Fruit fly (Drosophila melanogaster): ENCODE results near the gene ninaC.

- no peak for TF ChIP-seq Crg-1 (GFP tag; optimal IDR thresholded peaks at IDR 0.05)
- TF ChIP-seq Clk (GFP tag; optimal IDR thresholded peaks at IDR 0.05): no peak
- no peak for TF ChIP-seq kay (GFP tag; ENCODE audit: borderline replicate concordance)
- no peak for TF ChIP-seq tj (GFP tag; optimal IDR thresholded peaks at IDR 0.05)
- TF ChIP-seq CG11617 (GFP tag; optimal IDR thresholded peaks at IDR 0.05): no peak
- no peak for TF ChIP-seq ovo (GFP tag; optimal IDR thresholded peaks at IDR 0.05)
- no peak for TF ChIP-seq CG1620 (GFP tag; optimal IDR thresholded peaks at IDR 0.05)
Measured at dm6 chr2L:7409007-7409406, 31.5 kb downstream of the ninaC start.

All from whole organism, adult.